Worm (Caenorhabditis elegans) whole organism, young adult: ENCODE data around the gene T21C9.9.

Source experiments
- B0019.2 ChIP-seq: fragments of 200-800 bp; sonication (Bioruptor generic); conservative IDR thresholded peaks from 2 replicates; pipeline ENCODE4 v1.3.6; 2022; ENCODE audit warnings: missing genetic modification reagents, missing genetic modification characterization, missing compliant biosample characterization
- T26A5.8 ChIP-seq: sonication (generic microtip); optimal IDR thresholded peaks from 2 replicates; lab custom pipeline; 2016; ENCODE audit warnings: missing genetic modification characterization, missing compliant biosample characterization
- lin-40 ChIP-seq: sonication (generic microtip); optimal IDR thresholded peaks from 2 replicates; lab custom pipeline; 2016; ENCODE audit warnings: missing genetic modification characterization, mild to moderate bottlenecking, missing compliant biosample characterization, missing genotype, missing genetic modification reagents
- nhr-179 ChIP-seq: sonication (generic microtip); optimal IDR thresholded peaks from 2 replicates; lab custom pipeline; 2016; ENCODE audit warnings: mild to moderate bottlenecking, missing genetic modification characterization, missing compliant biosample characterization
- nhr-90 ChIP-seq: sonication (generic microtip); optimal IDR thresholded peaks from 2 replicates; lab custom pipeline; 2016; ENCODE audit warnings: missing genotype, mild to moderate bottlenecking, missing genetic modification characterization, missing compliant biosample characterization
- rcor-1 ChIP-seq: fragments of 200-800 bp; sonication (Bioruptor generic); IDR thresholded peaks from 2 replicates; pipeline ENCODE4 v1.3.6; 2022; ENCODE audit warnings: missing genetic modification reagents, missing genetic modification characterization, missing compliant biosample characterization
- unc-62 ChIP-seq: fragments of 150-350 bp; optimal IDR thresholded peaks from 2 replicates; lab custom pipeline; 2014; ENCODE audit warnings: missing biosample characterization, missing genetic modification reagents, missing genetic modification characterization

DNA sequence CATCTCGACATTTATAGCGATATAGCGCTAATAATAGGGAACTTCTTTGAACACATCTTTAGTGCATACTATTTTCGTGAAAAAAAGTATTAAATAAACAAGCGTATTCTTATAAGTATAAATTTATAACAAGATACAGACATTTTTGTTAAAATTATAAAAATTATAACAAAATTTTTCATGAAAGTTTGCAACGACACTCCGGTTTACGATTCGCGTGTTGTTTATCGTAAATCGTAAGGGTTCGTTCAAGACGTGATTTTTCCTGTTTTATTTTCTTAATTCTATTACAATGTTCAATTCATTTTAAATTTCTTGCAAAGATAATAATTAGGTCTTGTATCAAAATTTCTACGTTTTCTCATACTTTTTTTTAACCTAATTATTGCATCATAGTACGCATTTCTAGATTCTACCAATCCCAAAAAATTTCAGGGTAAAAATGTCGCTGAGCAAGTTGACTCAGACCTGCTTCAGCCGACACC lies 6.3 kb upstream of the T21C9.9 start, which contains the start of gene scpl-4:
- TF ChIP-seq T26A5.8 (no peak), unc-62 (GFP tag; lab: Kevin White, UChicago) (no peak), rcor-1 (GFP tag; lab: Robert Waterston, UW) (no peak), nhr-90 (no peak), lin-40 (tag; lab: Kevin White, UChicago) (no peak), B0019.2 (no peak), nhr-179 (tag; lab: Kevin White, UChicago) (no peak)
